Worm (Caenorhabditis elegans) whole organism, L4 larva: ENCODE measurements around the gene sri-77.

ENCODE experiments used
- R02D3.7 ChIP-seq: fragments of 150-350 bp; sonication (generic microtip); optimal IDR thresholded peaks from 3 replicates; lab custom pipeline; 2014; ENCODE audit warnings: missing biosample characterization, missing genetic modification characterization
- ama-1 ChIP-seq: fragments of 150-350 bp; optimal IDR thresholded peaks from 2 replicates; lab custom pipeline; 2014; ENCODE audit warnings: inconsistent platforms, mixed read lengths
- arid-1 ChIP-seq: fragments of 200-800 bp; sonication (Bioruptor generic); conservative IDR thresholded peaks from 2 replicates; pipeline ENCODE4 v1.3.6; 2022; ENCODE audit warnings: missing genetic modification reagents, missing genetic modification characterization, missing compliant biosample characterization
- ceh-28 ChIP-seq: fragments of 150-350 bp; optimal IDR thresholded peaks from 2 replicates; lab custom pipeline; 2014; ENCODE audit warnings: missing biosample characterization, missing genetic modification reagents, missing genetic modification characterization
- ceh-32 ChIP-seq: sonication (generic microtip); optimal IDR thresholded peaks from 2 replicates; lab custom pipeline; 2016; ENCODE audit warnings: mild to moderate bottlenecking, missing genetic modification characterization, missing compliant biosample characterization; ENCODE audit not compliant: poor library complexity
- ceh-82 ChIP-seq: sonication (generic microtip); optimal IDR thresholded peaks from 2 replicates; lab custom pipeline; 2017; ENCODE audit warnings: missing biosample characterization, missing genetic modification characterization
- ces-1 ChIP-seq: fragments of 150-350 bp; sonication (generic microtip); optimal IDR thresholded peaks from 4 replicates; lab custom pipeline; 2014; ENCODE audit warnings: missing biosample characterization, missing genetic modification reagents, missing genetic modification characterization
- egl-27 ChIP-seq: sonication (generic microtip); optimal IDR thresholded peaks from 3 replicates; lab custom pipeline; 2017; ENCODE audit warnings: missing biosample characterization, missing genetic modification reagents, missing genetic modification characterization
- lin-13 ChIP-seq: fragments of 150-350 bp; optimal IDR thresholded peaks from 2 replicates; lab custom pipeline; 2014; ENCODE audit warnings: missing biosample characterization, missing genetic modification reagents, missing genetic modification characterization
- mdl-1 ChIP-seq, 2 experiments: fragments of 150-350 bp in 1 of 2; sonication (generic microtip) in 1 of 2; optimal IDR thresholded peaks; 2 replicates each; lab custom pipeline; 2014 to 2017; ENCODE audit warnings: missing biosample characterization in 2 of 2, missing genetic modification characterization in 2 of 2
- nhr-25 ChIP-seq: sonication (generic microtip); optimal IDR thresholded peaks from 2 replicates; lab custom pipeline; 2017; ENCODE audit warnings: missing genetic modification characterization, mild to moderate bottlenecking, missing compliant biosample characterization, antibody characterized with exemption, moderate library complexity, borderline replicate concordance; ENCODE audit not compliant: insufficient read depth
- nhr-76 ChIP-seq: fragments of 150-350 bp; optimal IDR thresholded peaks from 2 replicates; lab custom pipeline; 2014; ENCODE audit warnings: missing biosample characterization, missing genetic modification characterization
- nhr-77 ChIP-seq: fragments of 150-350 bp; optimal IDR thresholded peaks from 2 replicates; lab custom pipeline; 2014; ENCODE audit warnings: missing biosample characterization, missing genetic modification characterization
- skn-1 ChIP-seq: fragments of 150-350 bp; optimal IDR thresholded peaks from 2 replicates; lab custom pipeline; 2014; ENCODE audit warnings: missing biosample characterization, missing genetic modification characterization

DNA sequence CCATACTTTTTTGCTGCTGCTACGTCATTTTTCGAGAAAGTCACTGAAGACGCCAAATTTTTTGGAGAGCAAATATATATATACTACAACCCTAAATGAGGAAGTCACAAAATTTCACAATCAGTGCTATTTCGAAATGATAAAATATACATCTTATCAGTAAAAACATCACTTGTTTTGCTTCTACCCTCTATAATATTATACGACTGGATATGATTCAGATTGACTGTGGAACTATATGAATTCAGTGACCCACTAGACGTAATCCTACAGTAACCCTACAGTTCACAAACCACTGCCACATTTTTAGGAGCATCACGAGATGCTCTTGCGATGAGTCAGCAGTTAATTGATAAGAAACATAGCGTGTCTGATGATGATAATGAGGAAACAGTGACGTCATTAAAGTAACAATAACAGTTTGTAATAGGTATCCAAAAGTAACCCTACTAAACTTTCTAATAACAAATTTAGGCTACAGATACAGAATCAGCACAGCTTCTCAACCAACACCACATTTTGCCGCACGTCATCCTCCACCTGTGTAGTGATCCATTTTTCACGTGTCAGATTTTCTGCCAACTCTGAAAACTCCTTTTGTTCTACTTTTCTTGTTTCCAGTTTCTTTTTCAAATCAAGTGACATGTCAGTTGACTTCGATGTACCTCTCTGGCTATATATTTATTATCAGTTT lies 18.2 kb downstream of the sri-77 start, which contains the start of the genes F33H12.7 and sri-39:
- TF ChIP-seq mdl-1 (tag; optimal IDR thresholded peaks at IDR 0.05; lab: Kevin White, UChicago) (no peak), nhr-25 (tag; lab: Kevin White, UChicago) (no peak), lin-13 (GFP tag; lab: Kevin White, UChicago) (no peak), ceh-82 (tag; lab: Kevin White, UChicago) (no peak), ama-1 (no peak), nhr-76 (tag; lab: Kevin White, UChicago) (no peak), skn-1 (tag; lab: Kevin White, UChicago) (no peak), ceh-32 (tag; lab: Kevin White, UChicago) (no peak), R02D3.7 (tag; lab: Kevin White, UChicago) (no peak), ces-1 (GFP tag; lab: Kevin White, UChicago) (no peak), ceh-28 (tag; lab: Kevin White, UChicago) (no peak), arid-1 (GFP tag; lab: Robert Waterston, UW) (no peak), egl-27 (tag; lab: Kevin White, UChicago) (no peak), nhr-77 (peak; percentile 38)
